Worm (Caenorhabditis elegans): ENCODE results near the gene paqr-1.

Gene paqr-1

DNA sequence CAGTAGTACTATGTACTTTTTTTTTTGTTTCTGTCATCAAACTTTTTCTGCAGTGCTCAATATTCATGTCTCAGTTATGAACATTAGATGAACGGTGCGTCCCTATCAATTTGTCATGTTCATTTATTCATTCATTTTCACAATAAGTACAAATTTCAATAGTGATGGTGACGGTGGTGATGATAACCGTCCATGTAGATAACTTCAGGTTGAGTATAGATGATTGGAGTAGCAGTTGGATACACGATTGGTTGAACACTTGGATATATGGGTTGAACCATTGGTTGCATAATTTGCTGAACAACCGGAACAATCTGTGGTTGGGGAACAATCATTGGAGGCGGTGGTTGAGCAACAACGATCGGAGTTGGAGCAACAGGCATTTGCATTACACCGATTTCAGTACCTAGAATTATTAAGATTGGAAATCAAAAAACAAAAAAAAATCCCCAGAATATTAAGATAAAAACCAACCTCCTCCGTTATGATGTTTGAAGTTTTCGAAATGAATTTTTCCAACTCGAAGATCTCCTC is 32.9 kb upstream of the paqr-1 start:
- no peak for TF ChIP-seq snpc-4 (tag; optimal IDR thresholded peaks at IDR 0.05)
- no peak for TF ChIP-seq lin-32 (GFP tag; optimal IDR thresholded peaks at IDR 0.05)
- TF ChIP-seq bed-3 (GFP tag; optimal IDR thresholded peaks at IDR 0.05), result no peak
- TF ChIP-seq lsy-2 (tag; optimal IDR thresholded peaks at IDR 0.05), result no peak
- TF ChIP-seq mep-1 (tag; optimal IDR thresholded peaks at IDR 0.05), result no peak
- no peak for TF ChIP-seq ceh-39 (tag; optimal IDR thresholded peaks at IDR 0.05)
- TF ChIP-seq blmp-1 (tag; optimal IDR thresholded peaks at IDR 0.05), result no peak
- no peak for TF ChIP-seq ceh-83 (GFP tag; optimal IDR thresholded peaks at IDR 0.05)
- TF ChIP-seq zip-8 (tag; optimal IDR thresholded peaks at IDR 0.05), result no peak
- TF ChIP-seq sem-2 (GFP tag; optimal IDR thresholded peaks at IDR 0.05), result no peak
- no peak for TF ChIP-seq cnd-1 (tag; optimal IDR thresholded peaks at IDR 0.05)
- TF ChIP-seq lin-13 (tag; optimal IDR thresholded peaks at IDR 0.05), result no peak
- TF ChIP-seq unc-62 (GFP tag; optimal IDR thresholded peaks at IDR 0.05), result no peak
- no peak for TF ChIP-seq mls-2 (tag; optimal IDR thresholded peaks at IDR 0.05)
- no peak for TF ChIP-seq mab-5 (tag; optimal IDR thresholded peaks at IDR 0.05)

DNA sequence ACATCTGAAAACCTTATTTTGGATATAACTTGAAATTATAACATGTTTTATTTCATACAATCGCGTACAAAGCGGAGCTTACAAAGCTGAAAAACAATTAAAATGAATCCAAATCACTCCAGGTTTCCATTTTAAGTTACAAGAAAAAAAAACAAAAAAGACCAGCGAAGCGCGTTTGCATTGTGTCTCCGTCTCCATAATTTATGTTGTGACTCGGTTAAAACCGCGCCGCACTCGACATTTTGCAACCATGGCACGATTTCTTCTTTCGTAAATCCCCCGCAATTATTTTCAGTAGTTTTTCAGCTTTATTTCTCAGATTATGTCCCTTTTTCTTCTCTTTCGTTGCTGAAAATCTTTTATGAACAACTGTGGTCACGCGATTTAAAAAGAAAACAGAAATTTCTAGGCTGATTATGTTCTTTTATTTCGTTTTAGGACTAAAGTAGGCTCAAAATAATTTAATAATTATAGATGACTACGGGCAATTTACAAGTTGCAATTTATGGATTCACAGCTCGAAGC is 30.2 kb upstream of the paqr-1 start, which contains the start of the genes F38A5.2 and dnj-11:
Gene F38A5.2 (minus strand): TSS at position 4 of the 525 bp plus-strand sequence.
Gene dnj-11 (plus strand): TSS at position 475 of the 525 bp plus-strand sequence.
- TF ChIP-seq flh-1 (GFP tag; optimal IDR thresholded peaks at IDR 0.05) (no peak), drap-1 (GFP tag; optimal IDR thresholded peaks at IDR 0.05) (no peak), mab-5 (tag; optimal IDR thresholded peaks at IDR 0.05) (no peak), nhr-76 (tag; optimal IDR thresholded peaks at IDR 0.05) (no peak), ztf-11 (tag; optimal IDR thresholded peaks at IDR 0.05) (no peak), lin-32 (GFP tag; optimal IDR thresholded peaks at IDR 0.05) (no peak), nhr-2 (tag; optimal IDR thresholded peaks at IDR 0.05) (no peak), nhr-28 (tag; optimal IDR thresholded peaks at IDR 0.05) (no peak), snpc-4 (tag; optimal IDR thresholded peaks at IDR 0.05) (no peak), sem-2 (GFP tag; optimal IDR thresholded peaks at IDR 0.05) (no peak), elt-1 (tag; optimal IDR thresholded peaks at IDR 0.05; ENCODE audit: borderline replicate concordance, insufficient read depth) (no peak), zip-8 (tag; optimal IDR thresholded peaks at IDR 0.05) (no peak), sptf-1 (tag; optimal IDR thresholded peaks at IDR 0.05) (no peak), cnd-1 (tag; optimal IDR thresholded peaks at IDR 0.05) (no peak), ham-2 (GFP tag; optimal IDR thresholded peaks at IDR 0.05) (no peak), elt-3 (tag; optimal IDR thresholded peaks at IDR 0.05) (no peak), ces-1 (GFP tag; optimal IDR thresholded peaks at IDR 0.05) (peak; percentile 75), bed-3 (GFP tag; optimal IDR thresholded peaks at IDR 0.05) (no peak), tbx-8 (GFP tag; optimal IDR thresholded peaks at IDR 0.05) (no peak), M03D4.4 (tag; optimal IDR thresholded peaks at IDR 0.05) (no peak), lin-13 (tag; optimal IDR thresholded peaks at IDR 0.05) (peak; percentile 68), unc-120 (tag; optimal IDR thresholded peaks at IDR 0.05; ENCODE audit: poor library complexity, severe bottlenecking) (peak; percentile 55), nhr-12 (tag; optimal IDR thresholded peaks at IDR 0.05) (no peak), mls-2 (tag; optimal IDR thresholded peaks at IDR 0.05) (no peak), ceh-83 (GFP tag; optimal IDR thresholded peaks at IDR 0.05) (no peak), unc-62 (GFP tag; optimal IDR thresholded peaks at IDR 0.05) (no peak), lsy-2 (tag; optimal IDR thresholded peaks at IDR 0.05) (peak; percentile 78), ceh-39 (tag; optimal IDR thresholded peaks at IDR 0.05) (peak; percentile 73), unc-39 (tag; optimal IDR thresholded peaks at IDR 0.05) (no peak), pha-4 (tag; optimal IDR thresholded peaks at IDR 0.05) (peak; percentile 64), mep-1 (tag; optimal IDR thresholded peaks at IDR 0.05) (peak; percentile 95), nhr-237 (tag; optimal IDR thresholded peaks at IDR 0.05) (peak; percentile 78), blmp-1 (tag; optimal IDR thresholded peaks at IDR 0.05) (no peak), ceh-43 (GFP tag; optimal IDR thresholded peaks at IDR 0.05) (no peak), hlh-1 (tag; optimal IDR thresholded peaks at IDR 0.05) (peak; percentile 25)

DNA sequence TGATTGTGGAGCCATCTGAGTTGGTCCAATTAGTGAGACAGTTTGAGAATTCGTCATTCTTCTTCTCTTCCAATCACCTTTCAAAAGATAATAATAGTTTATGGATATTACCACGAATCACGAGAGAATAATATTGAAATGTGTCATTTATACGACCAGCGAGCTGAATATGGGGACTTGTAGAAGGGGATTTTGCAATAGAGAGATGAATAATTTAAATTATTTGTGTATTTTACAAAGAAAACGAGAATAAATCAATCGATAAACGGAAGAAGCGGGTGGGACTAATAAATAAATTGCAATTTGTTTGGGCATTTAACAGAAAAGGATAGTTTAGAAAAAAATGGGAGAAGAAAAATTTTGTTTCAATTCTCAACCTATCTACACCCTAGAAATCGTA is 27.4 kb upstream of the paqr-1 start, which contains the start of gene odr-8:
Gene odr-8 (minus strand): TSS at position 101 of the 400 bp plus-strand sequence.
- no peak for TF ChIP-seq M03D4.4 (tag; optimal IDR thresholded peaks at IDR 0.05)
- TF ChIP-seq nhr-237 (tag; optimal IDR thresholded peaks at IDR 0.05), result no peak
- no peak for TF ChIP-seq blmp-1 (tag; optimal IDR thresholded peaks at IDR 0.05)
- TF ChIP-seq cnd-1 (tag; optimal IDR thresholded peaks at IDR 0.05), result no peak
- TF ChIP-seq tbx-8 (GFP tag; optimal IDR thresholded peaks at IDR 0.05), result no peak
- no peak for TF ChIP-seq unc-62 (GFP tag; optimal IDR thresholded peaks at IDR 0.05)
- TF ChIP-seq ceh-43 (GFP tag; optimal IDR thresholded peaks at IDR 0.05), result no peak
- no peak for TF ChIP-seq mls-2 (tag; optimal IDR thresholded peaks at IDR 0.05)
- TF ChIP-seq nhr-76 (tag; optimal IDR thresholded peaks at IDR 0.05), result no peak
- no peak for TF ChIP-seq unc-120 (tag; optimal IDR thresholded peaks at IDR 0.05; ENCODE audit: poor library complexity, severe bottlenecking)
- TF ChIP-seq nhr-12 (tag; optimal IDR thresholded peaks at IDR 0.05), result no peak
- TF ChIP-seq ceh-39 (tag; optimal IDR thresholded peaks at IDR 0.05), result no peak
- TF ChIP-seq mep-1 (tag; optimal IDR thresholded peaks at IDR 0.05), result no peak
- no peak for TF ChIP-seq sem-2 (GFP tag; optimal IDR thresholded peaks at IDR 0.05)
- TF ChIP-seq sptf-1 (tag; optimal IDR thresholded peaks at IDR 0.05), result no peak
- no peak for TF ChIP-seq lsy-2 (tag; optimal IDR thresholded peaks at IDR 0.05)
- TF ChIP-seq unc-39 (tag; optimal IDR thresholded peaks at IDR 0.05), result no peak
- TF ChIP-seq elt-1 (tag; optimal IDR thresholded peaks at IDR 0.05; ENCODE audit: borderline replicate concordance, insufficient read depth), result no peak

Data from whole organism, mixed stage, embryonic.